Fruit fly (Drosophila melanogaster) whole organism, pupa: Measurements from ENCODE around the gene CG14443.

ENCODE experiments used
- CG10348 ChIP-seq: fragments of 200-800 bp; sonication (Bioruptor generic); IDR thresholded peaks from 2 replicates; pipeline ENCODE4 v1.3.6; 2022; ENCODE audit warnings: missing biosample characterization, missing genetic modification characterization
- CG13204 ChIP-seq: fragments of 200-800 bp; sonication (Bioruptor generic); optimal IDR thresholded peaks from 2 replicates; lab custom pipeline; 2018; ENCODE audit warnings: missing biosample characterization, mild to moderate bottlenecking, missing genetic modification characterization, moderate library complexity
- CG17806 ChIP-seq: fragments of 200-800 bp; sonication (Bioruptor generic); optimal IDR thresholded peaks from 2 replicates; lab custom pipeline; 2018; ENCODE audit warnings: missing biosample characterization, mild to moderate bottlenecking, missing genetic modification characterization, moderate library complexity
- CG34367 ChIP-seq: fragments of 200-800 bp; sonication (Bioruptor generic); optimal IDR thresholded peaks from 2 replicates; lab custom pipeline; 2018; ENCODE audit warnings: missing biosample characterization, mild to moderate bottlenecking, missing genetic modification characterization
- CG8159 ChIP-seq: fragments of 200-800 bp; sonication (Bioruptor generic); optimal IDR thresholded peaks from 3 replicates; lab custom pipeline; 2018; ENCODE audit warnings: missing biosample characterization, mild to moderate bottlenecking, missing genetic modification characterization, moderate library complexity
- EcR ChIP-seq: fragments of 200-800 bp; sonication (Bioruptor generic); optimal IDR thresholded peaks from 3 replicates; lab custom pipeline; 2019; ENCODE audit warnings: missing biosample characterization, missing genetic modification characterization, mild to moderate bottlenecking, moderate library complexity, missing genetic modification reagents
- Ets98B ChIP-seq: fragments of 200-800 bp; sonication (Bioruptor generic); IDR thresholded peaks from 2 replicates; pipeline ENCODE4 v1.3.6; 2022; ENCODE audit warnings: missing biosample characterization, missing genetic modification characterization
- Pif1A ChIP-seq: fragments of 200-800 bp; sonication (Bioruptor generic); optimal IDR thresholded peaks from 3 replicates; lab custom pipeline; 2016; ENCODE audit warnings: missing biosample characterization, missing genetic modification characterization
- Pif1B ChIP-seq: fragments of 200-800 bp; sonication (Bioruptor generic); optimal IDR thresholded peaks from 3 replicates; lab custom pipeline; 2016; ENCODE audit warnings: missing biosample characterization, missing genetic modification characterization

DNA sequence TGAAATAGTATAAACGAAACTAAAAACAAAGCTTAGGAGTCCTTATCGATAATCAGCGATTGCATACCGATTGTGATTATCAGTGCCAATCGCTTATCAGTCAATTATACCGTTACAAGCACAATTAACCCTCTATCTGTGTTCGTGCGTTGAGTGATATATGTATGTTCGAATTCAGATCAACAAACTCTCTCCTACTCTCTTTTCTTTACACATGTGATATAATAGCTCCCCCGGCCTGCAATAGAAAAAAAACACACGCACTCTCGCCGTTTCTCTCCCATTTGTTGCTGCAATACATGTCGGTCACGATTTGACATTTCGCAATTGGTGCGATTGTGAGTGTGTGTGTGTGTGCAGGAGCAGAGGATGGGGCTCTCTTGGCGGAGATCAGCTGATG, 28.6 kb downstream of the CG14443 start:
- TF ChIP-seq Pif1A (GFP tag; lab: Kevin White, UChicago) (no peak), EcR (peak; percentile 83), CG8159 (no peak), Ets98B (GFP tag; lab: Robert Waterston, UW) (no peak), Pif1B (GFP tag; lab: Kevin White, UChicago) (no peak), CG10348 (GFP tag; lab: Robert Waterston, UW) (no peak), CG13204 (GFP tag; lab: Kevin White, UChicago) (no peak), CG34367 (tag; lab: Kevin White, UChicago) (no peak), CG17806 (no peak)
